Worm (Caenorhabditis elegans) whole organism, mixed stage, embryonic: ENCODE measurements around the gene C30A5.10.

Experiments used
- M03D4.4 ChIP-seq: sonication (generic microtip); optimal IDR thresholded peaks from 2 replicates; lab custom pipeline; 2017; ENCODE audit warnings: mild to moderate bottlenecking, missing genetic modification characterization, missing compliant biosample characterization
- bed-3 ChIP-seq: fragments of 200-800 bp; sonication (Bioruptor generic); optimal IDR thresholded peaks from 3 replicates; lab custom pipeline; 2018; ENCODE audit warnings: mild to moderate bottlenecking, missing genetic modification characterization, moderate library complexity, missing compliant biosample characterization
- blmp-1 ChIP-seq: fragments of 150-350 bp; optimal IDR thresholded peaks from 2 replicates; lab custom pipeline; 2014; ENCODE audit warnings: missing biosample characterization, missing genetic modification characterization
- ceh-39 ChIP-seq: fragments of 150-350 bp; optimal IDR thresholded peaks from 2 replicates; lab custom pipeline; 2014; ENCODE audit warnings: missing biosample characterization, missing genetic modification characterization
- ceh-43 ChIP-seq: fragments of 200-800 bp; sonication (Bioruptor generic); optimal IDR thresholded peaks from 2 replicates; lab custom pipeline; 2018; ENCODE audit warnings: mild to moderate bottlenecking, missing genetic modification characterization, moderate library complexity, missing compliant biosample characterization
- ceh-83 ChIP-seq: fragments of 200-800 bp; sonication (Bioruptor generic); optimal IDR thresholded peaks from 2 replicates; lab custom pipeline; 2018; ENCODE audit warnings: mild to moderate bottlenecking, missing genetic modification characterization, missing compliant biosample characterization
- ces-1 ChIP-seq: fragments of 150-350 bp; optimal IDR thresholded peaks from 2 replicates; lab custom pipeline; 2014; ENCODE audit warnings: missing biosample characterization, missing genetic modification reagents, missing genetic modification characterization
- cnd-1 ChIP-seq: fragments of 200-800 bp; sonication (Bioruptor generic); optimal IDR thresholded peaks from 2 replicates; lab custom pipeline; 2018; ENCODE audit warnings: mild to moderate bottlenecking, missing genetic modification characterization, missing compliant biosample characterization
- drap-1 ChIP-seq: fragments of 200-800 bp; sonication (Bioruptor generic); optimal IDR thresholded peaks from 3 replicates; lab custom pipeline; 2018; ENCODE audit warnings: mild to moderate bottlenecking, missing genetic modification characterization, missing compliant biosample characterization
- elt-1 ChIP-seq: sonication (generic microtip); optimal IDR thresholded peaks from 2 replicates; lab custom pipeline; 2017; ENCODE audit warnings: missing genetic modification characterization, mild to moderate bottlenecking, missing compliant biosample characterization, antibody characterized with exemption, moderate library complexity, borderline replicate concordance; ENCODE audit not compliant: insufficient read depth
- elt-3 ChIP-seq: fragments of 150-350 bp; optimal IDR thresholded peaks from 2 replicates; lab custom pipeline; 2014; ENCODE audit warnings: missing biosample characterization, missing genetic modification characterization
- flh-1 ChIP-seq: fragments of 200-800 bp; sonication (Bioruptor generic); optimal IDR thresholded peaks from 2 replicates; lab custom pipeline; 2018; ENCODE audit warnings: mild to moderate bottlenecking, missing genetic modification characterization, moderate library complexity, missing compliant biosample characterization
- ham-2 ChIP-seq: fragments of 200-800 bp; sonication (Bioruptor generic); optimal IDR thresholded peaks from 2 replicates; lab custom pipeline; 2018; ENCODE audit warnings: mild to moderate bottlenecking, missing genetic modification characterization, missing compliant biosample characterization
- hlh-1 ChIP-seq: fragments of 150-350 bp; optimal IDR thresholded peaks from 2 replicates; lab custom pipeline; 2014; ENCODE audit warnings: missing biosample characterization, missing genetic modification reagents, missing genetic modification characterization
- lin-13 ChIP-seq: fragments of 150-350 bp; optimal IDR thresholded peaks from 2 replicates; lab custom pipeline; 2014; ENCODE audit warnings: missing biosample characterization, missing genetic modification characterization
- lsy-2 ChIP-seq: fragments of 150-350 bp; optimal IDR thresholded peaks from 2 replicates; lab custom pipeline; 2014; ENCODE audit warnings: missing biosample characterization, missing genetic modification characterization
- mab-5 ChIP-seq: fragments of 150-350 bp; optimal IDR thresholded peaks from 2 replicates; lab custom pipeline; 2014; ENCODE audit warnings: missing biosample characterization, missing genetic modification characterization
- mep-1 ChIP-seq: fragments of 150-350 bp; optimal IDR thresholded peaks from 2 replicates; lab custom pipeline; 2017; ENCODE audit warnings: missing biosample characterization, missing genetic modification reagents, missing genetic modification characterization, inconsistent platforms
- mls-2 ChIP-seq: sonication (generic microtip); optimal IDR thresholded peaks from 2 replicates; lab custom pipeline; 2016; ENCODE audit warnings: mild to moderate bottlenecking, missing genetic modification characterization, moderate library complexity, missing compliant biosample characterization
- nhr-12 ChIP-seq: fragments of 150-350 bp; optimal IDR thresholded peaks from 2 replicates; lab custom pipeline; 2014; ENCODE audit warnings: missing biosample characterization, missing genetic modification characterization
- nhr-2 ChIP-seq: fragments of 150-350 bp; optimal IDR thresholded peaks from 2 replicates; lab custom pipeline; 2014; ENCODE audit warnings: missing biosample characterization, missing genetic modification characterization
- nhr-237 ChIP-seq: fragments of 150-350 bp; optimal IDR thresholded peaks from 2 replicates; lab custom pipeline; 2014; ENCODE audit warnings: missing biosample characterization, missing genetic modification characterization
- nhr-28 ChIP-seq: fragments of 150-350 bp; optimal IDR thresholded peaks from 2 replicates; lab custom pipeline; 2014; ENCODE audit warnings: missing biosample characterization, missing genetic modification characterization
- nhr-76 ChIP-seq: sonication (generic microtip); optimal IDR thresholded peaks from 2 replicates; lab custom pipeline; 2017; ENCODE audit warnings: missing biosample characterization, missing genetic modification characterization
- pha-4 ChIP-seq: fragments of 150-350 bp; optimal IDR thresholded peaks from 2 replicates; lab custom pipeline; 2018; ENCODE audit warnings: missing biosample characterization, missing genetic modification reagents, missing genetic modification characterization
- sem-2 ChIP-seq: fragments of 200-800 bp; sonication (Bioruptor generic); optimal IDR thresholded peaks from 2 replicates; lab custom pipeline; 2018; ENCODE audit warnings: mild to moderate bottlenecking, missing genetic modification characterization, missing compliant biosample characterization
- snpc-4 ChIP-seq: fragments of 150-350 bp; optimal IDR thresholded peaks from 2 replicates; lab custom pipeline; 2014; ENCODE audit warnings: missing biosample characterization, missing genetic modification characterization
- sptf-1 ChIP-seq: sonication (generic microtip); optimal IDR thresholded peaks from 2 replicates; lab custom pipeline; 2017; ENCODE audit warnings: mild to moderate bottlenecking, missing genetic modification characterization, moderate library complexity, missing compliant biosample characterization
- tbx-8 ChIP-seq: fragments of 200-800 bp; sonication (Bioruptor generic); optimal IDR thresholded peaks from 2 replicates; lab custom pipeline; 2018; ENCODE audit warnings: mild to moderate bottlenecking, missing genetic modification characterization, moderate library complexity, missing compliant biosample characterization
- unc-120 ChIP-seq: sonication (generic microtip); optimal IDR thresholded peaks from 2 replicates; lab custom pipeline; 2017; ENCODE audit warnings: missing genetic modification characterization, missing compliant biosample characterization; ENCODE audit not compliant: poor library complexity, severe bottlenecking
- unc-39 ChIP-seq: fragments of 150-350 bp; optimal IDR thresholded peaks from 2 replicates; lab custom pipeline; 2014; ENCODE audit warnings: missing biosample characterization, missing genetic modification characterization
- unc-62 ChIP-seq: fragments of 150-350 bp; optimal IDR thresholded peaks from 2 replicates; lab custom pipeline; 2014; ENCODE audit warnings: missing biosample characterization, missing genetic modification reagents, missing genetic modification characterization
- zip-8 ChIP-seq: fragments of 150-350 bp; optimal IDR thresholded peaks from 2 replicates; lab custom pipeline; 2014; ENCODE audit warnings: missing biosample characterization, missing genetic modification characterization

Gene C30A5.10

ce11 chrIII:8176265-8176664, 33.4 kb downstream of the C30A5.10 start, which contains the start of gene C50C3.12:
Gene C50C3.12 (plus strand): TSS chrIII:8176565.
- TF ChIP-seq unc-39 (tag; lab: Kevin White, UChicago) (no peak), pha-4 (no peak), mls-2 (tag; lab: Kevin White, UChicago) (no peak), elt-3 (tag; lab: Kevin White, UChicago) (no peak), unc-62 (GFP tag; lab: Kevin White, UChicago) (no peak), blmp-1 (no peak), zip-8 (tag; lab: Kevin White, UChicago) (no peak), tbx-8 (no peak), M03D4.4 (tag; lab: Kevin White, UChicago) (no peak), nhr-2 (no peak), sem-2 (no peak), ces-1 (GFP tag; lab: Kevin White, UChicago) (no peak)
- TF ChIP-seq, all 35 proteins: peak for 0

ce11 chrIII:8175263-8175662, 34.4 kb downstream of the C30A5.10 start:
- TF ChIP-seq unc-120 (tag; lab: Kevin White, UChicago): no peak
- no peak for TF ChIP-seq nhr-28 (tag; lab: Kevin White, UChicago)
- TF ChIP-seq hlh-1 (tag; lab: Kevin White, UChicago): no peak

ce11 chrIII:8172609-8173133, 37.0 kb downstream of the C30A5.10 start:
- no peak for TF ChIP-seq nhr-237 (tag; lab: Kevin White, UChicago)
- peak; percentile 50 for TF ChIP-seq hlh-1 (tag; lab: Kevin White, UChicago)

- TF ChIP-seq tbx-8: no peak
- TF ChIP-seq bed-3 (GFP tag; lab: Kevin White, UChicago): no peak
- TF ChIP-seq mab-5 (tag; lab: Kevin White, UChicago): no peak
- no peak for TF ChIP-seq drap-1
- TF ChIP-seq unc-62 (GFP tag; lab: Kevin White, UChicago): no peak
- no peak for TF ChIP-seq M03D4.4 (tag; lab: Kevin White, UChicago)
- no peak for TF ChIP-seq cnd-1 (tag; lab: Kevin White, UChicago)
- TF ChIP-seq, all 35 proteins: peak for 0
These were observed 44.9 kb downstream of the C30A5.10 start for ce11 chrIII:8164771-8165170.

- peak; percentile 94 for TF ChIP-seq ceh-39 (tag; lab: Kevin White, UChicago)
- no peak for TF ChIP-seq nhr-12
- no peak for TF ChIP-seq ces-1 (GFP tag; lab: Kevin White, UChicago)
- TF ChIP-seq cnd-1 (tag; lab: Kevin White, UChicago): peak; percentile 50
- TF ChIP-seq nhr-76 (tag; lab: Kevin White, UChicago): no peak
- no peak for TF ChIP-seq ham-2 (GFP tag; lab: Kevin White, UChicago)
- no peak for TF ChIP-seq unc-39 (tag; lab: Kevin White, UChicago)
- TF ChIP-seq drap-1: peak; percentile 17
- TF ChIP-seq flh-1 (GFP tag; lab: Kevin White, UChicago): no peak
- TF ChIP-seq lsy-2: peak; percentile 97
- TF ChIP-seq unc-120 (tag; lab: Kevin White, UChicago): peak; percentile 45
- peak; percentile 38 for TF ChIP-seq elt-1 (tag; lab: Kevin White, UChicago)
- no peak for TF ChIP-seq zip-8 (tag; lab: Kevin White, UChicago)
- TF ChIP-seq blmp-1: no peak
- peak; percentile 25 for TF ChIP-seq ceh-43 (GFP tag; lab: Kevin White, UChicago)
- peak; percentile 84 for TF ChIP-seq pha-4
- TF ChIP-seq nhr-28 (tag; lab: Kevin White, UChicago): no peak
- peak; percentile 87 for TF ChIP-seq mep-1 (tag; lab: Kevin White, UChicago)
- TF ChIP-seq sem-2: no peak
- TF ChIP-seq snpc-4 (tag; lab: Kevin White, UChicago): no peak
- peak; percentile 43 for TF ChIP-seq hlh-1 (tag; lab: Kevin White, UChicago)
- TF ChIP-seq ceh-83 (GFP tag; lab: Kevin White, UChicago): no peak
- TF ChIP-seq sptf-1: peak; percentile 68
- no peak for TF ChIP-seq elt-3 (tag; lab: Kevin White, UChicago)
- peak; percentile 86 for TF ChIP-seq lin-13 (tag; lab: Kevin White, UChicago)
- no peak for TF ChIP-seq unc-62 (GFP tag; lab: Kevin White, UChicago)
- TF ChIP-seq M03D4.4 (tag; lab: Kevin White, UChicago): peak; percentile 18
- no peak for TF ChIP-seq mls-2 (tag; lab: Kevin White, UChicago)
- no peak for TF ChIP-seq bed-3 (GFP tag; lab: Kevin White, UChicago)
- no peak for TF ChIP-seq mab-5 (tag; lab: Kevin White, UChicago)
These were observed 45.8 kb downstream of the C30A5.10 start, which contains the start of gene prp-8 for ce11 chrIII:8163788-8164423. Gene prp-8 (plus strand): TSS chrIII:8164373.
